Worm (Caenorhabditis elegans) whole organism, L3 larva: ENCODE results near the gene Y73B6BL.31.

Experiments
- ceh-82 ChIP-seq: fragments of 150-350 bp; optimal IDR thresholded peaks from 2 replicates; lab custom pipeline; 2014; ENCODE audit warnings: missing biosample characterization, missing genetic modification characterization
- egl-27 ChIP-seq: sonication (generic microtip); optimal IDR thresholded peaks from 4 replicates; lab custom pipeline; 2017; ENCODE audit warnings: missing biosample characterization, missing genetic modification reagents, missing genetic modification characterization
- lin-39 ChIP-seq: fragments of 150-350 bp; optimal IDR thresholded peaks from 2 replicates; lab custom pipeline; 2018; ENCODE audit warnings: missing biosample characterization, missing genetic modification reagents, missing genetic modification characterization
- mdl-1 ChIP-seq: fragments of 150-350 bp; optimal IDR thresholded peaks from 2 replicates; lab custom pipeline; 2014; ENCODE audit warnings: missing biosample characterization, missing genetic modification characterization
- unc-39 ChIP-seq: sonication (generic microtip); optimal IDR thresholded peaks from 4 replicates; lab custom pipeline; 2017; ENCODE audit warnings: missing biosample characterization, missing genetic modification characterization
- unc-62 ChIP-seq: fragments of 150-350 bp; sonication (generic microtip); optimal IDR thresholded peaks from 4 replicates; lab custom pipeline; 2014; ENCODE audit warnings: missing biosample characterization, missing genetic modification reagents, missing genetic modification characterization
- ztf-4 ChIP-seq: fragments of 150-350 bp; optimal IDR thresholded peaks from 2 replicates; lab custom pipeline; 2014; ENCODE audit warnings: missing biosample characterization, missing genetic modification characterization

DNA sequence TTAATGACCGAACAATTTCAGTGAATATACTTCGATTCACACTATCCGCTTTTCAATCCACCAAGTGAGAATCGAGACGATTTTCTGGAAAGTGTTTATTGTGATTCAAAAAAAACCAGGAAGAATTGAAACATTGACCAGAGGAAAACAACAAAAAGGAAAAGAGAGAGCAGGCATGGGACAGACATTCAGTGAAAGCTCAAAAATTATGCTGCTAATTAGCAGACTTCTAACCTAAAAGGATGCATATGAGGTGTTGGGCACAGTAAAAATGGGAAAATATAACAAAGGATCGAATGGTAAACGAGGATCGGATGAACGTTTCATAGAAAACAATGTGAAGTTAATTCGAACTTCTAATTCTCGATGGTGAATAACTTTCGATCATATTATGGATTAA lies 24.1 kb upstream of the Y73B6BL.31 start:
- TF ChIP-seq unc-39 (tag; lab: Kevin White, UChicago), result no peak
- no peak for TF ChIP-seq ceh-82 (tag; lab: Kevin White, UChicago)
- no peak for TF ChIP-seq egl-27 (tag; lab: Kevin White, UChicago)
- TF ChIP-seq mdl-1 (tag; lab: Kevin White, UChicago), result no peak
- no peak for TF ChIP-seq ztf-4 (tag; lab: Kevin White, UChicago)
- TF ChIP-seq unc-62 (GFP tag; lab: Kevin White, UChicago), result no peak
- no peak for TF ChIP-seq lin-39 (tag; lab: Kevin White, UChicago)
